Fruit fly (Drosophila melanogaster) whole organism, wandering third instar larva: ENCODE measurements around the gene CG13405.

Experiments used
- CG9705 ChIP-seq: fragments of 200-800 bp; sonication (Bioruptor generic); optimal IDR thresholded peaks from 2 replicates; lab custom pipeline; 2018; ENCODE audit warnings: missing biosample characterization, mild to moderate bottlenecking, missing genetic modification characterization
- Dfd ChIP-seq: fragments of >200 bp; optimal IDR thresholded peaks from 2 replicates; lab custom pipeline; 2017; ENCODE audit warnings: missing biosample characterization, missing genetic modification characterization
- Hr78 ChIP-seq: fragments of >200 bp; optimal IDR thresholded peaks from 2 replicates; lab custom pipeline; 2017; ENCODE audit warnings: missing biosample characterization, missing genetic modification characterization
- Hr83 ChIP-seq: fragments of 200-300 bp; sonication (Bioruptor generic); optimal IDR thresholded peaks from 2 replicates; lab custom pipeline; 2016; ENCODE audit warnings: missing biosample characterization, mild to moderate bottlenecking, missing genetic modification characterization, moderate library complexity; ENCODE audit not compliant: poor library complexity, severe bottlenecking
- Jra ChIP-seq: sonication (Bioruptor generic); optimal IDR thresholded peaks from 2 replicates; lab custom pipeline; 2016; ENCODE audit warnings: missing biosample characterization, missing genetic modification characterization
- dl ChIP-seq, 2 experiments: fragments of 175-275, 200-275 bp in 1 of 2; fragments of 200-275 bp in 1 of 2; sonication (Bioruptor generic); optimal IDR thresholded peaks; lab custom pipeline; 2018; ENCODE audit warnings: mild to moderate bottlenecking in 2 of 2, missing biosample characterization in 2 of 2, missing genetic modification characterization in 2 of 2, moderate library complexity in 2 of 2; ENCODE audit not compliant: partially characterized antibody in 2 of 2, insufficient read depth in 1 of 2
- dmrt93B ChIP-seq: fragments of 200-800 bp; sonication (Bioruptor generic); optimal IDR thresholded peaks from 2 replicates; lab custom pipeline; 2018; ENCODE audit warnings: missing biosample characterization, mild to moderate bottlenecking, missing genetic modification characterization
- pan ChIP-seq: fragments of >200 bp; optimal IDR thresholded peaks from 2 replicates; lab custom pipeline; 2017
- rgr ChIP-seq: fragments of 200-800 bp; sonication (Bioruptor generic); optimal IDR thresholded peaks from 3 replicates; lab custom pipeline; 2016; ENCODE audit warnings: missing biosample characterization, mild to moderate bottlenecking, missing genetic modification characterization

DNA sequence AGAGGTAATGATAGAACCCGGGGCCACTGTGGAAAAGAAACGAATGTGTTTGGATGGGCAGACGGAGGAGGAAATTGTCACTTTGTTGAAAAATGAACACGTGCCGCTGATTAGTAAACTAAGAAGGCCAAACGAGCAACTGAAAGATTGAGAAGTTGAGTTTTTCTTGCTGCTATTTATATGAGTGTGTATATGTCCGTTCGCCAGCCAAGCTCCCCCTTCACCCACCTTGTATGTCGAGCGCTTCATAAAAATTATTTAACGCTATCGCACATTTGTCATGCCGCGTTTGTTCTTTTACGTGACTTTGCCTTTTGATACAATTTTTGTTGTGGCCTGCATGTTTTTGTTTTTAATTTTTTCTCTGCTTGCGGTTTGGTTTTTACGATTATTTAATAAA lies 16.8 kb upstream of the CG13405 start:
- no peak for TF ChIP-seq dmrt93B (GFP tag; lab: Kevin White, UChicago)
- no peak for TF ChIP-seq Hr83
- no peak for TF ChIP-seq Hr78 (GFP tag; lab: Kevin White, UChicago)
- TF ChIP-seq CG9705 (GFP tag; lab: Kevin White, UChicago) = no peak
- no peak for TF ChIP-seq rgr (GFP tag; lab: Kevin White, UChicago)
- no peak for TF ChIP-seq dl (GFP tag; optimal IDR thresholded peaks at IDR 0.05; lab: Kevin White, UChicago; ENCODE audit: insufficient read depth in 1 of 2, partially characterized antibody in 2 of 2)
- TF ChIP-seq pan = no peak
- TF ChIP-seq Jra = no peak
- no peak for TF ChIP-seq Dfd (GFP tag; lab: Kevin White, UChicago)
